Fruit fly (Drosophila melanogaster) whole organism, embryonic: ENCODE data around the gene Nmdar2.

Experiments
- Atf-2 ChIP-seq: fragments of 200-800 bp; sonication (Bioruptor generic); optimal IDR thresholded peaks from 2 replicates; lab custom pipeline; 2016; ENCODE audit warnings: missing biosample characterization, missing genetic modification characterization
- Bdp1 ChIP-seq: fragments of 200-800 bp; sonication (Bioruptor generic); optimal IDR thresholded peaks from 3 replicates; lab custom pipeline; 2016; ENCODE audit warnings: missing biosample characterization, missing genetic modification characterization
- Bteb2 ChIP-seq: fragments of 200-800 bp; sonication (Bioruptor generic); optimal IDR thresholded peaks from 2 replicates; lab custom pipeline; 2016; ENCODE audit warnings: missing biosample characterization, missing genetic modification characterization
- CG10147 ChIP-seq: fragments of 200-800 bp; sonication (Bioruptor generic); optimal IDR thresholded peaks from 2 replicates; lab custom pipeline; 2019; ENCODE audit warnings: missing biosample characterization, mild to moderate bottlenecking, missing genetic modification characterization, moderate library complexity
- CG10267 ChIP-seq: fragments of 200-800 bp; sonication (Bioruptor generic); optimal IDR thresholded peaks from 2 replicates; lab custom pipeline; 2018; ENCODE audit warnings: missing biosample characterization, mild to moderate bottlenecking, missing genetic modification characterization, moderate library complexity
- CG12391 ChIP-seq: fragments of 200-800 bp; sonication (Bioruptor generic); optimal IDR thresholded peaks from 3 replicates; lab custom pipeline; 2018; ENCODE audit warnings: missing biosample characterization, mild to moderate bottlenecking, missing genetic modification characterization, moderate library complexity
- CG12659 ChIP-seq: fragments of 200-800 bp; sonication (Bioruptor generic); optimal IDR thresholded peaks from 3 replicates; lab custom pipeline; 2017; ENCODE audit warnings: mild to moderate bottlenecking, missing biosample characterization, missing genetic modification reagents, missing genetic modification characterization
- CG15479 ChIP-seq: fragments of 200-800 bp; sonication (Bioruptor generic); optimal IDR thresholded peaks from 3 replicates; lab custom pipeline; 2019; ENCODE audit warnings: missing biosample characterization, mild to moderate bottlenecking, missing genetic modification characterization, moderate library complexity
- CG15601 ChIP-seq: fragments of 200-800 bp; sonication (Bioruptor generic); optimal IDR thresholded peaks from 3 replicates; lab custom pipeline; 2019; ENCODE audit warnings: missing biosample characterization, mild to moderate bottlenecking, missing genetic modification characterization, moderate library complexity
- CG17802 ChIP-seq: fragments of 200-800 bp; sonication (Bioruptor generic); optimal IDR thresholded peaks from 2 replicates; lab custom pipeline; 2018; ENCODE audit warnings: missing biosample characterization, mild to moderate bottlenecking, missing genetic modification characterization, moderate library complexity
- CG31441 ChIP-seq: fragments of 200-800 bp; sonication (Bioruptor generic); IDR thresholded peaks from 2 replicates; pipeline ENCODE4 v1.3.6; 2022; ENCODE audit warnings: missing biosample characterization, missing genetic modification characterization
- CG34224 ChIP-seq: fragments of 200-800 bp; sonication (Bioruptor generic); IDR thresholded peaks from 3 replicates; pipeline ENCODE4 v1.3.6; 2022; ENCODE audit warnings: missing biosample characterization, missing genetic modification characterization; ENCODE audit not compliant: partially characterized antibody
- CG4328 ChIP-seq: fragments of 200-800 bp; sonication (Bioruptor generic); optimal IDR thresholded peaks from 3 replicates; lab custom pipeline; 2017; ENCODE audit warnings: missing biosample characterization, missing genetic modification reagents, missing genetic modification characterization
- CG4854 ChIP-seq: fragments of 200-800 bp; sonication (Bioruptor generic); optimal IDR thresholded peaks from 2 replicates; lab custom pipeline; 2016; ENCODE audit warnings: missing biosample characterization, missing genetic modification characterization, inconsistent platforms
- CG6791 ChIP-seq: fragments of 200-800 bp; sonication (Bioruptor generic); IDR thresholded peaks from 3 replicates; pipeline ENCODE4 v1.3.6; 2022; ENCODE audit warnings: missing biosample characterization, missing genetic modification characterization; ENCODE audit not compliant: partially characterized antibody
- CG7839 ChIP-seq: fragments of 200-800 bp; sonication (Bioruptor generic); optimal IDR thresholded peaks from 3 replicates; lab custom pipeline; 2018; ENCODE audit warnings: missing biosample characterization, mild to moderate bottlenecking, missing genetic modification characterization, moderate library complexity
- CG7987 ChIP-seq: fragments of 200-800 bp; sonication (Bioruptor generic); optimal IDR thresholded peaks from 2 replicates; lab custom pipeline; 2018; ENCODE audit warnings: missing biosample characterization, mild to moderate bottlenecking, missing genetic modification characterization, moderate library complexity
- CG8944 ChIP-seq: fragments of 200-800 bp; sonication (Bioruptor generic); optimal IDR thresholded peaks from 3 replicates; lab custom pipeline; 2016; ENCODE audit warnings: missing biosample characterization, missing genetic modification characterization
- CG9817 ChIP-seq: fragments of 200-800 bp; sonication (Bioruptor generic); optimal IDR thresholded peaks from 2 replicates; lab custom pipeline; 2018; ENCODE audit warnings: missing biosample characterization, mild to moderate bottlenecking, missing genetic modification characterization, moderate library complexity
- CkIIα-i1 ChIP-seq: fragments of 200-800 bp; sonication (Bioruptor generic); IDR thresholded peaks from 2 replicates; pipeline ENCODE4 v1.3.6; 2022; ENCODE audit warnings: missing biosample characterization, missing genetic modification characterization
- Dbx ChIP-seq: fragments of 200-800 bp; sonication (Bioruptor generic); IDR thresholded peaks from 3 replicates; pipeline ENCODE4 v1.3.6; 2022; ENCODE audit warnings: missing biosample characterization, missing genetic modification characterization
- Dip2 ChIP-seq: fragments of 200-800 bp; sonication (Bioruptor generic); IDR thresholded peaks from 2 replicates; pipeline ENCODE4 v1.3.6; 2022; ENCODE audit warnings: missing biosample characterization, missing genetic modification characterization
- Fer3 ChIP-seq: fragments of 200-800 bp; sonication (Bioruptor generic); optimal IDR thresholded peaks from 2 replicates; lab custom pipeline; 2018; ENCODE audit warnings: missing biosample characterization, mild to moderate bottlenecking, missing genetic modification characterization, moderate library complexity
- Hmr ChIP-seq: fragments of 200-800 bp; sonication (Bioruptor generic); optimal IDR thresholded peaks from 3 replicates; lab custom pipeline; 2017; ENCODE audit warnings: mild to moderate bottlenecking, missing biosample characterization, missing genetic modification reagents, missing genetic modification characterization
- Hsf ChIP-seq: fragments of 200-800 bp; sonication (Bioruptor generic); optimal IDR thresholded peaks from 3 replicates; lab custom pipeline; 2016; ENCODE audit warnings: missing biosample characterization, missing genetic modification characterization
- Opbp ChIP-seq: fragments of 200-800 bp; sonication (Bioruptor generic); IDR thresholded peaks from 3 replicates; pipeline ENCODE4 v1.3.6; 2022; ENCODE audit warnings: missing biosample characterization, missing genetic modification characterization; ENCODE audit not compliant: partially characterized antibody
- Sry-δ ChIP-seq: fragments of 200-800 bp; sonication (Bioruptor generic); optimal IDR thresholded peaks from 2 replicates; lab custom pipeline; 2016; ENCODE audit warnings: missing biosample characterization, missing genetic modification characterization
- YL-1 ChIP-seq: fragments of 200-800 bp; sonication (Bioruptor generic); optimal IDR thresholded peaks from 3 replicates; lab custom pipeline; 2017; ENCODE audit warnings: missing biosample characterization, mild to moderate bottlenecking, missing genetic modification characterization
- bcd ChIP-seq: fragments of 200-800 bp; sonication (Bioruptor generic); optimal IDR thresholded peaks from 2 replicates; lab custom pipeline; 2017; ENCODE audit warnings: missing biosample characterization, mild to moderate bottlenecking, missing genetic modification characterization
- chif ChIP-seq, 2 experiments: fragments of 200-800 bp; sonication (Bioruptor generic); optimal IDR thresholded peaks; 3 replicates each; lab custom pipeline; 2016; ENCODE audit warnings: missing biosample characterization in 2 of 2, missing genetic modification characterization in 2 of 2
- chinmo ChIP-seq: fragments of 200-800 bp; sonication (Bioruptor generic); IDR thresholded peaks from 4 replicates; pipeline ENCODE4 v1.3.6; 2022; ENCODE audit warnings: missing biosample characterization, missing genetic modification characterization; ENCODE audit not compliant: partially characterized antibody
- crp ChIP-seq, 2 experiments: fragments of 200-800 bp; sonication (Bioruptor generic); optimal IDR thresholded peaks; 2 replicates in 1 of 2; 3 replicates in 1 of 2; lab custom pipeline; 2017; ENCODE audit warnings: missing biosample characterization in 2 of 2, missing genetic modification characterization in 2 of 2, mild to moderate bottlenecking in 1 of 2, moderate library complexity in 1 of 2
- ftz-f1 ChIP-seq: fragments of 200-800 bp; sonication (Bioruptor generic); optimal IDR thresholded peaks from 2 replicates; lab custom pipeline; 2016; ENCODE audit warnings: missing biosample characterization, missing genetic modification characterization
- grn ChIP-seq: fragments of 200-800 bp; sonication (Bioruptor generic); optimal IDR thresholded peaks from 3 replicates; lab custom pipeline; 2017; ENCODE audit warnings: missing biosample characterization, missing genetic modification characterization
- jumu ChIP-seq: fragments of 200-800 bp; sonication (Bioruptor generic); optimal IDR thresholded peaks from 3 replicates; lab custom pipeline; 2016; ENCODE audit warnings: missing biosample characterization, missing genetic modification characterization
- kni ChIP-seq: fragments of 200-800 bp; sonication (Bioruptor generic); optimal IDR thresholded peaks from 3 replicates; lab custom pipeline; 2017; ENCODE audit warnings: mild to moderate bottlenecking, missing biosample characterization, missing genetic modification reagents, missing genetic modification characterization
- knrl ChIP-seq: fragments of 200-800 bp; sonication (Bioruptor generic); IDR thresholded peaks from 3 replicates; pipeline ENCODE4 v1.3.6; 2022; ENCODE audit warnings: missing biosample characterization, missing genetic modification characterization; ENCODE audit not compliant: partially characterized antibody
- lola ChIP-seq, 3 experiments: fragments of >200 bp in 2 of 3; fragments of 200-800 bp in 1 of 3; sonication (Bioruptor generic) in 1 of 3; optimal IDR thresholded peaks; 2 replicates each; lab custom pipeline; 2017 to 2019; ENCODE audit warnings: missing biosample characterization in 3 of 3, missing genetic modification characterization in 3 of 3, mild to moderate bottlenecking in 1 of 3, moderate library complexity in 1 of 3
- lov ChIP-seq, 2 experiments: fragments of 200-800 bp in 1 of 2; fragments of >200 bp in 1 of 2; sonication (Bioruptor generic) in 1 of 2; IDR thresholded peaks in 1 of 2; optimal IDR thresholded peaks in 1 of 2; 2 replicates in 1 of 2; 3 replicates in 1 of 2; pipeline versions ENCODE4 v1.3.6 to Lab custom; 2017 to 2022; ENCODE audit warnings: missing biosample characterization in 1 of 2, missing genetic modification characterization in 1 of 2
- nmo ChIP-seq: fragments of 200-800 bp; sonication (Bioruptor generic); optimal IDR thresholded peaks from 2 replicates; lab custom pipeline; 2018; ENCODE audit warnings: missing biosample characterization, mild to moderate bottlenecking, missing genetic modification characterization, moderate library complexity
- p53 ChIP-seq: fragments of 200-800 bp; sonication (Bioruptor generic); optimal IDR thresholded peaks from 2 replicates; lab custom pipeline; 2016; ENCODE audit warnings: missing biosample characterization, missing genetic modification characterization
- pros ChIP-seq: fragments of 200-800 bp; sonication (Bioruptor generic); optimal IDR thresholded peaks from 3 replicates; lab custom pipeline; 2019; ENCODE audit warnings: missing biosample characterization, mild to moderate bottlenecking, missing genetic modification characterization, moderate library complexity
- sens ChIP-seq: fragments of 200-800 bp; sonication (Bioruptor generic); peaks from one replicate; lab custom pipeline; 2016; ENCODE audit warnings: missing biosample characterization, missing genetic modification characterization
- ssp ChIP-seq: fragments of 200-800 bp; sonication (Bioruptor generic); IDR thresholded peaks from 2 replicates; pipeline ENCODE4 v1.3.6; 2022; ENCODE audit warnings: missing biosample characterization, missing genetic modification characterization
- sug ChIP-seq: fragments of 200-800 bp; optimal IDR thresholded peaks from 2 replicates; lab custom pipeline; 2019; ENCODE audit warnings: missing biosample characterization, mild to moderate bottlenecking, missing genetic modification characterization, moderate library complexity
- tll ChIP-seq, 2 experiments: fragments of 200-800 bp in 1 of 2; fragments of >200 bp in 1 of 2; sonication (Bioruptor generic) in 1 of 2; optimal IDR thresholded peaks; 2 replicates each; lab custom pipeline; 2017 to 2019; ENCODE audit warnings: missing biosample characterization in 2 of 2, missing genetic modification characterization in 2 of 2, mild to moderate bottlenecking in 1 of 2, moderate library complexity in 1 of 2
- wdn ChIP-seq: fragments of 200-800 bp; sonication (Bioruptor generic); IDR thresholded peaks from 2 replicates; pipeline ENCODE4 v1.3.6; 2022; ENCODE audit warnings: missing biosample characterization, missing genetic modification characterization

The Nmdar2 gene

dm6 chrX:1470562-1470961, 37.0 kb downstream of the Nmdar2 start, which contains the start of gene pck (continued):
- TF ChIP-seq CG17802 (tag; lab: Kevin White, UChicago) (peak; percentile 41), nmo (GFP tag; lab: Kevin White, UChicago) (peak; percentile 28), pros (GFP tag; lab: Kevin White, UChicago) (no peak), CG6791 (peak; percentile 53; the same call in 1 of the 3 replicates), CG8944 (GFP tag; lab: Kevin White, UChicago) (peak; percentile 48), Atf-2 (GFP tag; lab: Kevin White, UChicago) (peak; percentile 4), kni (GFP tag; lab: Kevin White, UChicago) (no peak), CG7839 (tag; lab: Kevin White, UChicago) (no peak), jumu (GFP tag; lab: Kevin White, UChicago) (peak; percentile 50), CG10147 (GFP tag; lab: Kevin White, UChicago) (peak; percentile 16), ftz-f1 (GFP tag; lab: Kevin White, UChicago) (no peak), Bteb2 (GFP tag; lab: Kevin White, UChicago) (peak; percentile 23), CG4854 (peak; percentile 26), Opbp (0 out of 3 replicates have a peak, but pooled peaks have one; percentile 40), ssp (GFP tag; lab: Robert Waterston, UW) (peak; percentile 38; the same call in 1 of the 2 replicates), CG9817 (peak; percentile 36), wdn (GFP tag; lab: Robert Waterston, UW) (no peak), bcd (GFP tag; lab: Kevin White, UChicago) (peak; percentile 27), Fer3 (tag; lab: Kevin White, UChicago) (peak; percentile 40), Dip2 (no peak), CG15479 (GFP tag; lab: Kevin White, UChicago) (no peak), Dbx (peak; percentile 59; the same call in 2 of the 3 replicates), chinmo (GFP tag; lab: Robert Waterston, UW) (0 out of 4 replicates have a peak, but pooled peaks have one; percentile 48), CG31441 (GFP tag; lab: Robert Waterston, UW) (peak; percentile 51; the same call in 1 of the 2 replicates), CG7987 (no peak), CkIIα-i1 (GFP tag; lab: Robert Waterston, UW) (no peak), tll (GFP tag; optimal IDR thresholded peaks at IDR 0.05; lab: Kevin White, UChicago) (no peak), CG4328 (GFP tag; lab: Kevin White, UChicago) (no peak), CG12659 (GFP tag; lab: Kevin White, UChicago) (peak; percentile 67), crp (GFP tag; optimal IDR thresholded peaks at IDR 0.05; lab: Kevin White, UChicago) (peak in 1 of 2 experiments; percentile 37), p53 (no peak), YL-1 (GFP tag; lab: Kevin White, UChicago) (peak; percentile 84), Bdp1 (peak; percentile 59), CG34224 (GFP tag; lab: Robert Waterston, UW) (peak; percentile 65), sens (GFP tag; lab: Kevin White, UChicago) (peak; percentile 97), Hsf (GFP tag; lab: Kevin White, UChicago) (peak; percentile 67), knrl (peak; percentile 48; the same call in 1 of the 3 replicates), lola (GFP tag; optimal IDR thresholded peaks at IDR 0.05; lab: Kevin White, UChicago) (peak in 1 of 3 experiments; percentile 48), sug (tag; lab: Kevin White, UChicago) (peak; percentile 40), Sry-δ (GFP tag; lab: Kevin White, UChicago) (peak; percentile 89), lov (optimal IDR thresholded peaks at IDR 0.05; lab: Kevin White, UChicago) (no peak), lov (GFP tag; IDR thresholded peaks at IDR 0.05; lab: Robert Waterston, UW) (peak; percentile 75; the same call in 1 of the 3 replicates), chif (GFP tag; optimal IDR thresholded peaks at IDR 0.05; lab: Kevin White, UChicago) (peak in 1 of 2 experiments; percentile 64), Hmr (GFP tag; lab: Kevin White, UChicago) (peak; percentile 51), CG12391 (peak; percentile 78), CG15601 (peak; percentile 51), CG10267 (tag; lab: Kevin White, UChicago) (peak; percentile 77), grn (GFP tag; lab: Kevin White, UChicago) (no peak)
